Worm (Caenorhabditis elegans): ENCODE results near the gene F17E9.18.

F17E9.18 gene

ce11 chrIV:8379278-8379677 lies 32.3 kb upstream of the F17E9.18 start, which contains the start of gene nap-1 (continued):
- TF ChIP-seq akir-1 (GFP tag; optimal IDR thresholded peaks at IDR 0.05), result no peak
- TF ChIP-seq zfh-2 (GFP tag; conservative IDR thresholded peaks at IDR 0.05), result no peak
- no peak for TF ChIP-seq nfya-1 (tag; optimal IDR thresholded peaks at IDR 0.05; ENCODE audit: borderline replicate concordance, insufficient read depth)
- TF ChIP-seq snpc-1.1 (tag; optimal IDR thresholded peaks at IDR 0.05; ENCODE audit: insufficient read depth), result no peak
- TF ChIP-seq attf-6 (GFP tag; IDR thresholded peaks at IDR 0.05), result no peak
- TF ChIP-seq efl-1 (GFP tag; optimal IDR thresholded peaks at IDR 0.05), result no peak
- no peak for TF ChIP-seq ZK185.1 (tag; optimal IDR thresholded peaks at IDR 0.05; ENCODE audit: poor library complexity, severe bottlenecking)
- TF ChIP-seq hsf-1 (GFP tag; IDR thresholded peaks at IDR 0.05), result no peak
- peak; percentile 55 for TF ChIP-seq tbp1 (GFP tag; optimal IDR thresholded peaks at IDR 0.05)
- no peak for TF ChIP-seq unc-62 (GFP tag; optimal IDR thresholded peaks at IDR 0.05)
- TF ChIP-seq F39B2.1 (GFP tag; IDR thresholded peaks at IDR 0.05), result no peak
- TF ChIP-seq madf-3 (GFP tag; IDR thresholded peaks at IDR 0.05), result no peak
- no peak for TF ChIP-seq rec-8 (tag; optimal IDR thresholded peaks at IDR 0.05)
- no peak for TF ChIP-seq cebp-2 (GFP tag; IDR thresholded peaks at IDR 0.05)
- no peak for TF ChIP-seq dox-1 (GFP tag; IDR thresholded peaks at IDR 0.05)
- TF ChIP-seq rcor-1 (GFP tag; IDR thresholded peaks at IDR 0.05), result peak; percentile 51; the same call in 1 of the 2 replicates
- TF ChIP-seq nhr-120 (GFP tag; IDR thresholded peaks at IDR 0.05), result no peak
- peak; percentile 75 for TF ChIP-seq attf-5 (GFP tag; optimal IDR thresholded peaks at IDR 0.05)
- no peak for TF ChIP-seq aptf-2 (GFP tag; conservative IDR thresholded peaks at IDR 0.05)
- TF ChIP-seq T07F8.4 (tag; optimal IDR thresholded peaks at IDR 0.05), result no peak
- TF ChIP-seq dpl-1 (GFP tag; optimal IDR thresholded peaks at IDR 0.05), result peak; percentile 6
- no peak for TF ChIP-seq ztf-18 (tag; optimal IDR thresholded peaks at IDR 0.05)
- no peak for TF ChIP-seq C06A6.2 (GFP tag; conservative IDR thresholded peaks at IDR 0.05)
- peak; percentile 40 for TF ChIP-seq F23B12.7 (tag; optimal IDR thresholded peaks at IDR 0.05; ENCODE audit: insufficient read depth)
- no peak for TF ChIP-seq ama-1 (optimal IDR thresholded peaks at IDR 0.05)
- no peak for TF ChIP-seq ama-1 (GFP tag; optimal IDR thresholded peaks at IDR 0.05)
- TF ChIP-seq xnd-1 (tag; optimal IDR thresholded peaks at IDR 0.05), result no peak
- TF ChIP-seq mel-28 (tag; optimal IDR thresholded peaks at IDR 0.05; ENCODE audit: borderline replicate concordance), result no peak

- peak; percentile 51; the same call in 1 of the 2 replicates for TF ChIP-seq lin-26 (GFP tag; IDR thresholded peaks at IDR 0.05)
- 0 out of 2 replicates have a peak, but pooled peaks have one; percentile 12 for TF ChIP-seq nhr-120 (GFP tag; IDR thresholded peaks at IDR 0.05)
- no peak for TF ChIP-seq let-607 (tag; optimal IDR thresholded peaks at IDR 0.05)
- TF ChIP-seq ztf-6 (GFP tag; IDR thresholded peaks at IDR 0.05), result no peak
- 0 out of 2 replicates have a peak, but pooled peaks have one; percentile 80 for TF ChIP-seq ceh-58 (GFP tag; IDR thresholded peaks at IDR 0.05)
- no peak for TF ChIP-seq ztf-25 (GFP tag; IDR thresholded peaks at IDR 0.05)
These were observed 31.3 kb upstream of the F17E9.18 start for ce11 chrIV:8378280-8378679.

ce11 chrIV:8377501-8377900 lies 30.6 kb upstream of the F17E9.18 start, which contains the start of gene D2096.7:
Gene D2096.7 (minus strand): TSS chrIV:8377630.
- TF ChIP-seq lsl-1 (GFP tag; optimal IDR thresholded peaks at IDR 0.05) (peak; percentile 64), snpc-4 (GFP tag; optimal IDR thresholded peaks at IDR 0.05) (no peak), snpc-4 (tag; optimal IDR thresholded peaks at IDR 0.05) (peak in 2 of 4 experiments; percentile 67 to 72), F37B4.10 (GFP tag; IDR thresholded peaks at IDR 0.05) (0 out of 2 replicates have a peak, but pooled peaks have one; percentile 88), ztf-22 (GFP tag; optimal IDR thresholded peaks at IDR 0.05) (peak; percentile 10), let-607 (tag; optimal IDR thresholded peaks at IDR 0.05) (peak in 1 of 2 experiments; percentile 47), egl-44 (GFP tag; IDR thresholded peaks at IDR 0.05) (no peak; the same call in none of the 2 replicates), ztf-26 (tag; optimal IDR thresholded peaks at IDR 0.05) (no peak), Y53F4B.3 (GFP tag; IDR thresholded peaks at IDR 0.05) (no peak), xnd-1 (tag; optimal IDR thresholded peaks at IDR 0.05) (peak; percentile 61), B0035.1 (tag; optimal IDR thresholded peaks at IDR 0.05) (peak; percentile 52), aptf-3 (GFP tag; IDR thresholded peaks at IDR 0.05) (peak; percentile 94), fkh-3 (tag; optimal IDR thresholded peaks at IDR 0.05) (peak; percentile 77), D2030.7 (GFP tag; IDR thresholded peaks at IDR 0.05) (peak; percentile 15; the same call in 1 of the 2 replicates), nfyb-1 (GFP tag; IDR thresholded peaks at IDR 0.05) (peak; percentile 82), Y95B8A.8 (GFP tag; IDR thresholded peaks at IDR 0.05) (peak; percentile 64; the same call in 1 of the 2 replicates)

All from whole organism, young adult.